Fruit fly (Drosophila melanogaster): ENCODE results near the gene Or85e.

Gene Or85e

dm6 chr3R:8619089-8619488 lies 16.6 kb downstream of the Or85e start:
- TF ChIP-seq CG17801 (GFP tag; optimal IDR thresholded peaks at IDR 0.05; ENCODE audit: partially characterized antibody) = no peak

- TF ChIP-seq CG17801 (GFP tag; optimal IDR thresholded peaks at IDR 0.05; ENCODE audit: partially characterized antibody) = no peak
Measured at dm6 chr3R:8616149-8616548, 19.5 kb downstream of the Or85e start.

- TF ChIP-seq CG17801 (GFP tag; optimal IDR thresholded peaks at IDR 0.05; ENCODE audit: partially characterized antibody) = no peak
Measured at dm6 chr3R:8596161-8596560, 39.5 kb downstream of the Or85e start.

- no peak for TF ChIP-seq CG17801 (GFP tag; optimal IDR thresholded peaks at IDR 0.05; ENCODE audit: partially characterized antibody)
Measured at dm6 chr3R:8587859-8588258, 47.8 kb downstream of the Or85e start.

All from ovary, adult (tissue).